Fruit fly (Drosophila melanogaster): ENCODE measurements around the gene ppk7.

DNA sequence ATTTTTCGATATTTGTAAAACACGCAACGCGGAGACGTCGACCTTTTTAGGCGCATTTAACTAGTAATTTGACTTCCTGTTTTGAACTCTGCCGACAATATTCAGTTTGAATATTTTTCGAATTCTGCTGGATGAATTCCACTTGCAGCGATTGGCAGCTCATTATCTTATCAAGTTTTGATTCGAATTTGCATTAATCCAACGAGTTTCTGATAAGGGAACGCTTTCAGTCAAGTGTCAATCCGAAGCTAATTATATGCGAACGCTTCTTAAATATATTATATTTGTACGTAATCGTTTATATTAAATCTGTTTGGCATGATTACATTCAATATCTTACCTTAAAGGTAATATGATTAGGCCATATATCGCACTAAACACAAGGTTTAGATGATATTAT, 5.8 kb downstream of the ppk7 start, which contains the start of gene CG9497:
- TF ChIP-seq CG9705 (GFP tag; optimal IDR thresholded peaks at IDR 0.05) (no peak), ey (GFP tag; optimal IDR thresholded peaks at IDR 0.05) (no peak), dl (GFP tag; optimal IDR thresholded peaks at IDR 0.05; ENCODE audit: insufficient read depth in 1 of 2, partially characterized antibody in 2 of 2) (no peak), Myc (optimal IDR thresholded peaks at IDR 0.05) (no peak), rgr (GFP tag; optimal IDR thresholded peaks at IDR 0.05) (no peak), jim (GFP tag; optimal IDR thresholded peaks at IDR 0.05) (no peak), GATAd (GFP tag; optimal IDR thresholded peaks at IDR 0.05) (no peak), Rel (GFP tag; optimal IDR thresholded peaks at IDR 0.05) (no peak), Rel (tag; optimal IDR thresholded peaks at IDR 0.05) (no peak), fru (GFP tag; optimal IDR thresholded peaks at IDR 0.05) (no peak), dmrt93B (GFP tag; optimal IDR thresholded peaks at IDR 0.05) (no peak), psq (GFP tag; optimal IDR thresholded peaks at IDR 0.05) (no peak), usp (GFP tag; optimal IDR thresholded peaks at IDR 0.05) (no peak), Dfd (GFP tag; optimal IDR thresholded peaks at IDR 0.05) (no peak)
